Fruit fly (Drosophila melanogaster) whole organism, pupa: ENCODE measurements around the gene RpL7-like.
A peak's percentile ranks its signal among the peaks of the same experiment; 100 is the strongest.

Experiments used
- CG10348 ChIP-seq: fragments of 200-800 bp; sonication (Bioruptor generic); IDR thresholded peaks from 2 replicates; pipeline ENCODE4 v1.3.6; 2022; ENCODE audit warnings: missing biosample characterization, missing genetic modification characterization
- CG12605 ChIP-seq: fragments of 200-800 bp; sonication (Bioruptor generic); IDR thresholded peaks from 2 replicates; pipeline ENCODE4 v1.3.6; 2022; ENCODE audit warnings: missing biosample characterization, missing genetic modification characterization
- CG13204 ChIP-seq: fragments of 200-800 bp; sonication (Bioruptor generic); optimal IDR thresholded peaks from 2 replicates; lab custom pipeline; 2018; ENCODE audit warnings: missing biosample characterization, mild to moderate bottlenecking, missing genetic modification characterization, moderate library complexity
- CG14655 ChIP-seq: fragments of 200-800 bp; sonication (Bioruptor generic); optimal IDR thresholded peaks from 3 replicates; lab custom pipeline; 2017; ENCODE audit warnings: mild to moderate bottlenecking, missing biosample characterization, missing genetic modification reagents, missing genetic modification characterization
- CG15710 ChIP-seq: fragments of 200-800 bp; sonication (Bioruptor generic); optimal IDR thresholded peaks from 2 replicates; lab custom pipeline; 2018; ENCODE audit warnings: missing biosample characterization, mild to moderate bottlenecking, missing genetic modification characterization, moderate library complexity
- CG17806 ChIP-seq: fragments of 200-800 bp; sonication (Bioruptor generic); optimal IDR thresholded peaks from 2 replicates; lab custom pipeline; 2018; ENCODE audit warnings: missing biosample characterization, mild to moderate bottlenecking, missing genetic modification characterization, moderate library complexity
- CG32121 ChIP-seq: fragments of 200-800 bp; sonication (Bioruptor generic); IDR thresholded peaks from 2 replicates; pipeline ENCODE4 v1.3.6; 2022; ENCODE audit warnings: missing biosample characterization, missing genetic modification characterization
- CG34367 ChIP-seq: fragments of 200-800 bp; sonication (Bioruptor generic); optimal IDR thresholded peaks from 2 replicates; lab custom pipeline; 2018; ENCODE audit warnings: missing biosample characterization, mild to moderate bottlenecking, missing genetic modification characterization
- CG4496 ChIP-seq: fragments of 200-800 bp; sonication (Bioruptor generic); IDR thresholded peaks from 3 replicates; pipeline ENCODE4 v1.3.6; 2022; ENCODE audit warnings: missing biosample characterization, missing genetic modification characterization
- CG8159 ChIP-seq: fragments of 200-800 bp; sonication (Bioruptor generic); optimal IDR thresholded peaks from 3 replicates; lab custom pipeline; 2018; ENCODE audit warnings: missing biosample characterization, mild to moderate bottlenecking, missing genetic modification characterization, moderate library complexity
- CG8301 ChIP-seq: fragments of 200-800 bp; sonication (Bioruptor generic); optimal IDR thresholded peaks from 2 replicates; lab custom pipeline; 2018; ENCODE audit warnings: missing biosample characterization, mild to moderate bottlenecking, missing genetic modification characterization
- CG9948 ChIP-seq: fragments of 200-800 bp; sonication (Bioruptor generic); optimal IDR thresholded peaks from 2 replicates; lab custom pipeline; 2018; ENCODE audit warnings: missing biosample characterization, mild to moderate bottlenecking, missing genetic modification characterization, moderate library complexity
- D1 ChIP-seq: fragments of 200-800 bp; sonication (Bioruptor generic); optimal IDR thresholded peaks from 2 replicates; lab custom pipeline; 2018; ENCODE audit warnings: missing biosample characterization, mild to moderate bottlenecking, missing genetic modification characterization, moderate library complexity
- EcR ChIP-seq: fragments of 200-800 bp; sonication (Bioruptor generic); optimal IDR thresholded peaks from 3 replicates; lab custom pipeline; 2019; ENCODE audit warnings: missing biosample characterization, missing genetic modification characterization, mild to moderate bottlenecking, moderate library complexity, missing genetic modification reagents
- Ets98B ChIP-seq: fragments of 200-800 bp; sonication (Bioruptor generic); IDR thresholded peaks from 2 replicates; pipeline ENCODE4 v1.3.6; 2022; ENCODE audit warnings: missing biosample characterization, missing genetic modification characterization
- Pif1A ChIP-seq: fragments of 200-800 bp; sonication (Bioruptor generic); optimal IDR thresholded peaks from 3 replicates; lab custom pipeline; 2016; ENCODE audit warnings: missing biosample characterization, missing genetic modification characterization
- Pif1B ChIP-seq: fragments of 200-800 bp; sonication (Bioruptor generic); optimal IDR thresholded peaks from 3 replicates; lab custom pipeline; 2016; ENCODE audit warnings: missing biosample characterization, missing genetic modification characterization
- Snoo ChIP-seq: fragments of 200-800 bp; sonication (Bioruptor generic); optimal IDR thresholded peaks from 3 replicates; lab custom pipeline; 2017; ENCODE audit warnings: missing biosample characterization, mild to moderate bottlenecking, missing genetic modification characterization, inconsistent platforms
- fd96Ca ChIP-seq: fragments of 200-800 bp; sonication (Bioruptor generic); IDR thresholded peaks from 3 replicates; pipeline ENCODE4 v1.3.6; 2022; ENCODE audit warnings: missing biosample characterization, missing genetic modification characterization
- gl ChIP-seq: fragments of 200-800 bp; sonication (Bioruptor generic); optimal IDR thresholded peaks from 2 replicates; lab custom pipeline; 2018; ENCODE audit warnings: missing biosample characterization, mild to moderate bottlenecking, missing genetic modification characterization
- rn ChIP-seq: fragments of 200-800 bp; sonication (Bioruptor generic); IDR thresholded peaks from 2 replicates; pipeline ENCODE4 v1.3.6; 2022; ENCODE audit warnings: missing biosample characterization, missing genetic modification characterization

RpL7-like gene

DNA sequence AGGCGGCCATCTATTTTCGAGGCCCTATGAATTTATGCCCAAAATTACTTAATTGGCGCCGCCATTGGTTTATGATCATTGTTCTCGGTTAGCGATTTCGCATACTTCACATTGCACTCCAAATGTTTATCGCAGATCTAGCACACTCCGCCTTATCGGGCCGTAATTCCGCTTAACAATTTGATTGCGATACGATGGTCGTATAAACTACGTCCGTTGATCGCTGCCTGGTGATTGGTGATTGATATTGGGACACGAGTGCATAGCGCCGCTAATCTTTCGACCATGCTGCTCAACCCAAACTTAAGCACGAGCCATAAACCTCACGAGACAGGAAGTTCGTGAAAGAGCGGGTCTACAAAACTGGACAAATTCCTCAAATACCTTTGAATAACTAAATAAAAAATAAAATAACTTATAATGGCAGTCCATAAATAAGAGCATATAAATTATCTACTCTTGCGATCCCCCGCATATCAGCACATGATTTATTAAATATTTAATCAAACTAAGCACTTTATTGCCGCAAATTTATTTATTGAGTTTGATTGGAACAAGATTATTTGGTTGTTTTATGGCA, 25.5 kb upstream of the RpL7-like start:
- TF ChIP-seq CG4496 (GFP tag; lab: Robert Waterston, UW) = no peak
- TF ChIP-seq CG10348 = no peak
- no peak for TF ChIP-seq Ets98B (GFP tag; lab: Robert Waterston, UW)
- no peak for TF ChIP-seq fd96Ca (GFP tag; lab: Robert Waterston, UW)
- TF ChIP-seq CG17806 (tag; lab: Kevin White, UChicago) = no peak
- no peak for TF ChIP-seq D1 (tag; lab: Kevin White, UChicago)
- no peak for TF ChIP-seq CG34367 (tag; lab: Kevin White, UChicago)
- no peak for TF ChIP-seq CG15710 (tag; lab: Kevin White, UChicago)
- no peak for TF ChIP-seq CG12605 (GFP tag; lab: Robert Waterston, UW)
- no peak for TF ChIP-seq Pif1A
- TF ChIP-seq Snoo (tag; lab: Kevin White, UChicago) = no peak
- TF ChIP-seq CG14655 = no peak
- TF ChIP-seq rn (GFP tag; lab: Robert Waterston, UW) = no peak
- TF ChIP-seq EcR (GFP tag; lab: Kevin White, UChicago) = no peak
- no peak for TF ChIP-seq CG9948 (tag; lab: Kevin White, UChicago)
- TF ChIP-seq CG8301 (tag; lab: Kevin White, UChicago) = no peak
- no peak for TF ChIP-seq gl
- no peak for TF ChIP-seq CG13204 (GFP tag; lab: Kevin White, UChicago)
- TF ChIP-seq CG32121 (GFP tag; lab: Robert Waterston, UW) = no peak
- TF ChIP-seq CG8159 = no peak

DNA sequence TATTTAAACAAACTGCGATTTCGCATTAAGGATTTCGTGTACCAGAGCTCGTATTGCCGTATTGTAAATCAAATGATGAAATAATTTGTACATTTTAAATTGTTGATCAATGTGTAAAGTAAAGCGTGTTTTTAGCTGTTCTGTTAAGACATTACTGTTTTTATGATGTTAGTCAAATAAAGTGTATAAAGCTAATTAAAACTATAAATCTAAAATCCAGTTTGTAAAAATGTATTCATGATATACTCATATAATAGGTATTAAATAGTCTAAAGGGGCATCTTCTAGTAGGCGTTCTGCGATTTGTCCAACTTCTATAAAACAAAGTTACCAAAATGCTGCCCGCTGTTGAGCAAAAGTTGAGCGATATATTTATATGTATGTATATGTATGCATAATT, 22.2 kb upstream of the RpL7-like start, which contains the start of gene CG18788:
CG18788 (plus strand) TSS at position 301 of the 400 bp plus-strand sequence.
- TF ChIP-seq CG8301 (tag; lab: Kevin White, UChicago) (no peak), CG15710 (tag; lab: Kevin White, UChicago) (no peak)

DNA sequence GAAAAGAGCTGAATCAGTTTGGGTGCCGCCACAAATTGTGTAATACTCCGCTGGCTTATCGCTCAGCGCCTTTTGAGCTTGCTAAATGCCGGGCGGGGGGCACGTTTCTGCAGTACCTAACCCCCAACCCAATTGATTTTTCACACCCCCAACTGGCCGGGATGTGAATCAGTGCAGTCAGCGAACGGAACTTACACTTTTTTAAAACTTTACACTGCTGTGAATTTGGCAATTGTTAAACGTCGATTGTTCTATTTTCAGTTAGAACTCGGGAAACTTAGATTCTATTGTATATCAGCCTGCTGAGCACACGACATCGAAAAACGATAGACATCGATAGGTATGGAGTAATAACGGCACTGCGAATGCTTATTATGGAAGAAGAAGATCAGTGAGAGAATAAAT, 17.9 kb upstream of the RpL7-like start, which contains the start of gene Tom70:
Tom70 (minus strand) TSS at position 335 of the 405 bp plus-strand sequence.
- TF ChIP-seq Ets98B (GFP tag; lab: Robert Waterston, UW) (no peak), rn (GFP tag; lab: Robert Waterston, UW) (no peak)

DNA sequence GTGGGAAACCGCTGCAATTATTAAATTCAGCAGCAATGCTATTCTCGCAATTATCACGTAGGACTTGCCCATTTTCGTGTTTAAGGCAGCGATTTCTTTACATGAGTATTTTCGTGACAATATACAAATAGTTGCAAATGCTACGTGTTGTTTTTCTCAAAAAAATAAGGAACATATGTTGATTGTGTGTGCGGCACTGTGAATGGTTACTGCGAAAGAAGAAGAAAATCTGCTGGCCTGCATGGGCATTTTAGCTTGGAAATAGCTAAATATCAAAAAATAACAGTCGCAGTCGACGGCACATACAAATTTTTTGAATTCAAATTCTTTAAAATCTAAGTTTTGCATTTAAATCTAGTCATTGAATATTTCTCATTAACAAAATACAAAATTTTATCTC, 15.6 kb upstream of the RpL7-like start, which contains the start of gene CG6766:
CG6766 (minus strand) TSS at position 180 of the 400 bp plus-strand sequence.
- TF ChIP-seq CG32121 (GFP tag; lab: Robert Waterston, UW) (no peak), Ets98B (GFP tag; lab: Robert Waterston, UW) (no peak), CG15710 (tag; lab: Kevin White, UChicago) (no peak), Snoo (tag; lab: Kevin White, UChicago) (no peak), CG17806 (tag; lab: Kevin White, UChicago) (no peak), EcR (GFP tag; lab: Kevin White, UChicago) (no peak), gl (no peak), CG9948 (tag; lab: Kevin White, UChicago) (no peak)

DNA sequence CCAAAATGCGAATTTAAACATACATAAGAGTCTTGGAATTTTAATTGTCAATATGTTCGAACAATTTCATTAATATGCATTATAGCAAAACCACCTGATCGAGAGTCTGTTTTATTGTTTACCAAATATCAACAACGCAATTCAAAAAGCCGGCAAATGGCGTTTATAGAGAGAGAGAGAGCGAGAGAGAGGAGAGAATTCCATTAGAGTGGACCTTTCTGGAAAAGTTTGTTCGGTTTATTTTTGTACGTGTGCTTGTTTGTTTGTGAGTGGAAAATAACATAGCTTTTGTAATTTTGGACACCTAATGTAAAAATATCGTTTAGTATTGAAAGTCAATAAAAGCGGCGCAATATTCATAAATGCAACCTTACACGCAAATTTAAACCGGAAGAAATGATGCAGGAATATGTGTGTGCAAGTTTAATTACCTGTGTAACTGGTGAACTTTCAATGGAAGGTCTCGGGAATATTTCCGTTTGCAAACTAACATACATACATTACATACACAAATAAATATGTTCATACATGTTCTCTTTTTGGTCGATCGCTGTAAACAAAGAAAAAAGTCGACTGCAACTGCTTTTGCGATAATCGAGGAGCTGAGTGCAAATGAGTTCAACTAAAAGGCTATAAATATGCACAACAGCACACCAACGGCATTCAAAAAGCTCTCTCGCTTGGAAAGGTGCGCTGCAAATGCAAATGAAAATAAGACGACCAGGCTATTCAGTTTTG, 11.3 kb upstream of the RpL7-like start, which contains the start of gene CG6785:
CG6785 (minus strand) TSS at position 588 of the 738 bp plus-strand sequence.
- TF ChIP-seq CG15710 (tag; lab: Kevin White, UChicago) (peak; percentile 76), CG34367 (tag; lab: Kevin White, UChicago) (peak; percentile 69), EcR (GFP tag; lab: Kevin White, UChicago) (peak; percentile 95), fd96Ca (GFP tag; lab: Robert Waterston, UW) (peak; percentile 81; the same call in 2 of the 3 replicates), CG14655 (no peak), CG17806 (tag; lab: Kevin White, UChicago) (peak; percentile 78), CG8159 (peak; percentile 99), rn (GFP tag; lab: Robert Waterston, UW) (0 out of 2 replicates have a peak, but pooled peaks have one; percentile 21), CG10348 (no peak), CG9948 (tag; lab: Kevin White, UChicago) (peak; percentile 60), Ets98B (GFP tag; lab: Robert Waterston, UW) (peak; percentile 85), Pif1B (peak; percentile 82), Snoo (tag; lab: Kevin White, UChicago) (peak; percentile 71), gl (peak; percentile 65), CG8301 (tag; lab: Kevin White, UChicago) (peak; percentile 84), CG13204 (GFP tag; lab: Kevin White, UChicago) (peak; percentile 9), Pif1A (peak; percentile 90), CG4496 (GFP tag; lab: Robert Waterston, UW) (peak; percentile 90), CG12605 (GFP tag; lab: Robert Waterston, UW) (peak; percentile 63), D1 (tag; lab: Kevin White, UChicago) (peak; percentile 68), CG32121 (GFP tag; lab: Robert Waterston, UW) (peak; percentile 80)

DNA sequence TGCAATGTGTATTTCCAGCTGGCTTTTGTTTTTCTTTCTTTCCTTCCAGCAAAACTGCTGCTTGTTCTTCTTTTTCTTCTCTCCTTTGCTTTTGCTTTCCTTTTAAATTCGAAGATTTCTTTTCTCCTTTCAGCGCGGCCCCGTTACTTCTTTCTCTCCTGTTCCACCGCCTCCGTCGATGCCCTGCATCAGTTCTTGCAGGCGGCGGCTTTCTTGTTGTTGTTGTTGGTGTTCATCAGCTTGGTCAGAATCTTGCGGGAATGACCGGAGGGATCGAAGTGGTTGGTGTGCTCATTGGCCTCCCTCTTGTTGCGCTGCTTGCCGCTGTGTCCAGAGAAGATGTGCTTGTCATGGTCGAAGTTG, 10.6 kb upstream of the RpL7-like start:
- no peak for TF ChIP-seq Snoo (tag; lab: Kevin White, UChicago)
